Fruit fly (Drosophila melanogaster) whole organism, embryonic: Measurements from ENCODE around the gene upd1.

Experiments used
- C15 ChIP-seq: fragments of 200-800 bp; sonication (Bioruptor generic); IDR thresholded peaks from 3 replicates; pipeline ENCODE4 v1.3.6; 2022; ENCODE audit warnings: missing biosample characterization, missing genetic modification characterization
- CG12299 ChIP-seq: fragments of 200-800 bp; sonication (Bioruptor generic); optimal IDR thresholded peaks from 2 replicates; lab custom pipeline; 2018; ENCODE audit warnings: missing biosample characterization, mild to moderate bottlenecking, missing genetic modification characterization
- CG1233 ChIP-seq: fragments of 200-800 bp; sonication (Bioruptor generic); optimal IDR thresholded peaks from 4 replicates; lab custom pipeline; 2018; ENCODE audit warnings: missing biosample characterization, mild to moderate bottlenecking, missing genetic modification characterization
- CG12744 ChIP-seq: fragments of 200-800 bp; sonication (Bioruptor generic); optimal IDR thresholded peaks from 2 replicates; lab custom pipeline; 2016; ENCODE audit warnings: missing biosample characterization, missing genetic modification characterization
- CG14441 ChIP-seq: fragments of 200-800 bp; sonication (Bioruptor generic); IDR thresholded peaks from 2 replicates; pipeline ENCODE4 v1.3.6; 2022; ENCODE audit warnings: missing biosample characterization, missing genetic modification characterization
- CG15269 ChIP-seq: fragments of 200-800 bp; sonication (Bioruptor generic); optimal IDR thresholded peaks from 2 replicates; lab custom pipeline; 2018; ENCODE audit warnings: missing biosample characterization, mild to moderate bottlenecking, missing genetic modification characterization, moderate library complexity
- CG16863 ChIP-seq: fragments of 200-800 bp; sonication (Bioruptor generic); optimal IDR thresholded peaks from 3 replicates; lab custom pipeline; 2016; ENCODE audit warnings: missing biosample characterization, missing genetic modification characterization
- CG17385 ChIP-seq: fragments of 200-800 bp; sonication (Bioruptor generic); optimal IDR thresholded peaks from 3 replicates; lab custom pipeline; 2018; ENCODE audit warnings: missing biosample characterization, mild to moderate bottlenecking, missing genetic modification characterization
- CG17912 ChIP-seq: fragments of 200-800 bp; sonication (Bioruptor generic); optimal IDR thresholded peaks from 2 replicates; lab custom pipeline; 2018; ENCODE audit warnings: missing biosample characterization, mild to moderate bottlenecking, missing genetic modification characterization
- CG1792 ChIP-seq: fragments of 200-800 bp; sonication (Bioruptor generic); optimal IDR thresholded peaks from 2 replicates; lab custom pipeline; 2016; ENCODE audit warnings: missing biosample characterization, missing genetic modification characterization
- CG1832 ChIP-seq: fragments of 200-800 bp; sonication (Bioruptor generic); optimal IDR thresholded peaks from 2 replicates; lab custom pipeline; 2017; ENCODE audit warnings: missing biosample characterization, mild to moderate bottlenecking, missing genetic modification characterization, inconsistent platforms
- CG31441 ChIP-seq: fragments of 200-800 bp; sonication (Bioruptor generic); IDR thresholded peaks from 2 replicates; pipeline ENCODE4 v1.3.6; 2022; ENCODE audit warnings: missing biosample characterization, missing genetic modification characterization
- CG32772 ChIP-seq: fragments of 200-800 bp; sonication (Bioruptor generic); IDR thresholded peaks from 2 replicates; pipeline ENCODE4 v1.3.6; 2022; ENCODE audit warnings: missing biosample characterization, missing genetic modification characterization
- CG3726 ChIP-seq: fragments of 200-800 bp; sonication (Bioruptor generic); IDR thresholded peaks from 3 replicates; pipeline ENCODE4, ENCODE4 v1.3.6; 2022; ENCODE audit warnings: missing biosample characterization, missing genetic modification characterization
- CG3847 ChIP-seq: fragments of 200-800 bp; sonication (Bioruptor generic); IDR thresholded peaks from 2 replicates; pipeline ENCODE4 v1.3.6; 2022; ENCODE audit warnings: missing biosample characterization, missing genetic modification characterization
- CG4282 ChIP-seq: fragments of 200-800 bp; sonication (Bioruptor generic); optimal IDR thresholded peaks from 2 replicates; lab custom pipeline; 2016; ENCODE audit warnings: missing biosample characterization, missing genetic modification characterization
- CG4328 ChIP-seq: fragments of 200-800 bp; sonication (Bioruptor generic); optimal IDR thresholded peaks from 3 replicates; lab custom pipeline; 2017; ENCODE audit warnings: missing biosample characterization, missing genetic modification reagents, missing genetic modification characterization
- CG4730 ChIP-seq: fragments of 200-800 bp; sonication (Bioruptor generic); IDR thresholded peaks from 2 replicates; pipeline ENCODE4 v1.3.6; 2022; ENCODE audit warnings: missing biosample characterization, missing genetic modification characterization
- CG4820 ChIP-seq: fragments of 200-800 bp; sonication (Bioruptor generic); optimal IDR thresholded peaks from 3 replicates; lab custom pipeline; 2016; ENCODE audit warnings: missing biosample characterization, missing genetic modification characterization
- CG7556 ChIP-seq: fragments of 200-800 bp; sonication (Bioruptor generic); optimal IDR thresholded peaks from 2 replicates; lab custom pipeline; 2017; ENCODE audit warnings: missing biosample characterization, mild to moderate bottlenecking, missing genetic modification characterization
- CG7786 ChIP-seq: fragments of 200-800 bp; sonication (Bioruptor generic); optimal IDR thresholded peaks from 2 replicates; lab custom pipeline; 2016; ENCODE audit warnings: missing biosample characterization, missing genetic modification characterization
- CG7963 ChIP-seq: fragments of 200-800 bp; sonication (Bioruptor generic); IDR thresholded peaks from 3 replicates; pipeline ENCODE4 v1.3.6; 2022; ENCODE audit warnings: missing biosample characterization, missing genetic modification characterization; ENCODE audit not compliant: partially characterized antibody
- CG8388 ChIP-seq: fragments of 200-800 bp; sonication (Bioruptor generic); optimal IDR thresholded peaks from 2 replicates; lab custom pipeline; 2019; ENCODE audit warnings: missing biosample characterization, mild to moderate bottlenecking, missing genetic modification characterization, moderate library complexity
- H2.0 ChIP-seq: fragments of 200-800 bp; sonication (Bioruptor generic); IDR thresholded peaks from 2 replicates; pipeline ENCODE4 v1.3.6; 2022; ENCODE audit warnings: missing biosample characterization, missing genetic modification characterization
- Med ChIP-seq: fragments of 200-800 bp; sonication (Bioruptor generic); peaks from one replicate; lab custom pipeline; 2016; ENCODE audit warnings: missing biosample characterization, missing genetic modification characterization, mild to moderate bottlenecking, inconsistent platforms, moderate library complexity
- Neu2 ChIP-seq: fragments of 200-800 bp; sonication (Bioruptor generic); optimal IDR thresholded peaks from 3 replicates; lab custom pipeline; 2016; ENCODE audit warnings: missing biosample characterization, missing genetic modification characterization, borderline replicate concordance
- Nf-YA ChIP-seq: fragments of 200-800 bp; sonication (Bioruptor generic); IDR thresholded peaks from 2 replicates; pipeline ENCODE4 v1.3.6; 2022; ENCODE audit warnings: missing biosample characterization, missing genetic modification characterization
- Ravus ChIP-seq: fragments of 200-800 bp; sonication (Bioruptor generic); IDR thresholded peaks from 2 replicates; pipeline ENCODE4 v1.3.6; 2022; ENCODE audit warnings: missing biosample characterization, missing genetic modification characterization
- Rx ChIP-seq: fragments of 200-800 bp; sonication (Bioruptor generic); IDR thresholded peaks from 2 replicates; pipeline ENCODE4 v1.3.6; 2022; ENCODE audit warnings: missing biosample characterization, missing genetic modification characterization
- Sin3A ChIP-seq: fragments of >200 bp; optimal IDR thresholded peaks from 2 replicates; lab custom pipeline; 2018
- Ssrp ChIP-seq: fragments of 200-800 bp; sonication (Bioruptor generic); optimal IDR thresholded peaks from 2 replicates; lab custom pipeline; 2018; ENCODE audit warnings: missing biosample characterization, mild to moderate bottlenecking, missing genetic modification characterization, moderate library complexity
- Taf1 ChIP-seq: fragments of 200-800 bp; sonication (Bioruptor generic); IDR thresholded peaks from 2 replicates; pipeline ENCODE4 v1.3.6; 2022; ENCODE audit warnings: missing biosample characterization, missing genetic modification characterization
- amos ChIP-seq: fragments of 200-800 bp; sonication (Bioruptor generic); IDR thresholded peaks from 2 replicates; pipeline ENCODE4 v1.3.6; 2022; ENCODE audit warnings: missing biosample characterization, missing genetic modification characterization; ENCODE audit not compliant: partially characterized antibody
- ato ChIP-seq: fragments of 200-800 bp; sonication (Bioruptor generic); IDR thresholded peaks from 2 replicates; pipeline ENCODE4 v1.3.6; 2022; ENCODE audit warnings: missing biosample characterization, missing genetic modification characterization; ENCODE audit not compliant: partially characterized antibody
- bigmax ChIP-seq: fragments of 200-800 bp; sonication (Bioruptor generic); optimal IDR thresholded peaks from 2 replicates; lab custom pipeline; 2018; ENCODE audit warnings: missing biosample characterization, mild to moderate bottlenecking, missing genetic modification characterization
- crol ChIP-seq: fragments of 200-800 bp; sonication (Bioruptor generic); IDR thresholded peaks from 2 replicates; pipeline ENCODE4 v1.3.6; 2022; ENCODE audit warnings: missing biosample characterization, missing genetic modification characterization
- ewg ChIP-seq: fragments of 200-800 bp; sonication (Bioruptor generic); optimal IDR thresholded peaks from 3 replicates; lab custom pipeline; 2017; ENCODE audit warnings: mild to moderate bottlenecking, missing biosample characterization, missing genetic modification reagents, missing genetic modification characterization
- exex ChIP-seq: fragments of 200-800 bp; sonication (Bioruptor generic); optimal IDR thresholded peaks from 4 replicates; lab custom pipeline; 2018; ENCODE audit warnings: missing biosample characterization, mild to moderate bottlenecking, missing genetic modification characterization, moderate library complexity
- fru ChIP-seq: fragments of >200 bp; optimal IDR thresholded peaks from 2 replicates; lab custom pipeline; 2017
- gem ChIP-seq: fragments of 200-800 bp; sonication (Bioruptor generic); optimal IDR thresholded peaks from 2 replicates; lab custom pipeline; 2019; ENCODE audit warnings: missing biosample characterization, mild to moderate bottlenecking, missing genetic modification characterization, moderate library complexity
- hkb ChIP-seq, 2 experiments: fragments of 200-800 bp in 1 of 2; fragments of >200 bp in 1 of 2; sonication (Bioruptor generic) in 1 of 2; IDR thresholded peaks in 1 of 2; optimal IDR thresholded peaks in 1 of 2; 2 replicates each; pipeline versions ENCODE4 v1.3.6 to Lab custom; 2017 to 2022; ENCODE audit warnings: missing biosample characterization in 1 of 2, missing genetic modification characterization in 1 of 2
- ind ChIP-seq: fragments of 200-800 bp; sonication (Bioruptor generic); optimal IDR thresholded peaks from 3 replicates; lab custom pipeline; 2016; ENCODE audit warnings: missing biosample characterization, missing genetic modification characterization
- prd ChIP-seq, 3 experiments: fragments of >200 bp in 2 of 3; fragments of 200-800 bp in 1 of 3; sonication (Bioruptor generic) in 1 of 3; optimal IDR thresholded peaks in 2 of 3; IDR thresholded peaks in 1 of 3; 2 replicates in 2 of 3; 3 replicates in 1 of 3; pipeline versions ENCODE4 v1.3.6 to Lab custom; 2017 to 2022; ENCODE audit warnings: missing biosample characterization in 1 of 3, missing genetic modification characterization in 1 of 3
- sim ChIP-seq: fragments of 200-800 bp; sonication (Bioruptor generic); IDR thresholded peaks from 2 replicates; pipeline ENCODE4 v1.3.6; 2022; ENCODE audit warnings: missing biosample characterization, missing genetic modification characterization
- sima ChIP-seq: fragments of 200-800 bp; sonication (Bioruptor generic); optimal IDR thresholded peaks from 2 replicates; lab custom pipeline; 2016; ENCODE audit warnings: missing biosample characterization, missing genetic modification characterization
- slbo ChIP-seq: fragments of 200-800 bp; sonication (Bioruptor generic); IDR thresholded peaks from 2 replicates; pipeline ENCODE4 v1.3.6; 2022; ENCODE audit warnings: missing biosample characterization, missing genetic modification characterization
- slou ChIP-seq: fragments of 200-800 bp; sonication (Bioruptor generic); optimal IDR thresholded peaks from 3 replicates; lab custom pipeline; 2016; ENCODE audit warnings: missing biosample characterization, missing genetic modification characterization
- so ChIP-seq: fragments of 200-800 bp; sonication (Bioruptor generic); IDR thresholded peaks from 3 replicates; pipeline ENCODE4 v1.3.6; 2022; ENCODE audit warnings: missing biosample characterization, missing genetic modification characterization
- sqz ChIP-seq: fragments of 200-800 bp; sonication (Bioruptor generic); optimal IDR thresholded peaks from 3 replicates; lab custom pipeline; 2018; ENCODE audit warnings: missing biosample characterization, mild to moderate bottlenecking, missing genetic modification characterization
- tna ChIP-seq: fragments of 200-800 bp; sonication (Bioruptor generic); IDR thresholded peaks from 2 replicates; pipeline ENCODE4 v1.3.6; 2022; ENCODE audit warnings: missing biosample characterization, missing genetic modification characterization; ENCODE audit not compliant: partially characterized antibody
- yki ChIP-seq: fragments of >200 bp; optimal IDR thresholded peaks from 3 replicates; lab custom pipeline; 2018

upd1 gene

dm6 chrX:18294031-18294430, 15.1 kb downstream of the upd1 start (continued):
- TF ChIP-seq C15 (GFP tag; lab: Robert Waterston, UW) = 0 out of 3 replicates have a peak, but pooled peaks have one; percentile 47
- TF ChIP-seq CG1792 (GFP tag; lab: Kevin White, UChicago) = no peak
- TF ChIP-seq CG4820 (GFP tag; lab: Kevin White, UChicago) = peak; percentile 37
- peak; percentile 63 for TF ChIP-seq CG7556 (GFP tag; lab: Kevin White, UChicago)
- TF ChIP-seq amos (GFP tag; lab: Robert Waterston, UW) = no peak
- no peak for TF ChIP-seq sim (GFP tag; lab: Robert Waterston, UW)
- no peak for TF ChIP-seq CG4282 (GFP tag; lab: Kevin White, UChicago)
- TF ChIP-seq CG17912 (GFP tag; lab: Kevin White, UChicago) = no peak
- no peak for TF ChIP-seq CG12299 (tag; lab: Kevin White, UChicago)
- TF ChIP-seq sima (GFP tag; lab: Kevin White, UChicago) = no peak
- TF ChIP-seq CG3847 (GFP tag; lab: Robert Waterston, UW) = peak; percentile 75
- peak; percentile 84 for TF ChIP-seq CG14441 (GFP tag; lab: Robert Waterston, UW)
- no peak for TF ChIP-seq ato (GFP tag; lab: Robert Waterston, UW)
- peak; percentile 54 for TF ChIP-seq CG7786 (GFP tag; lab: Kevin White, UChicago)
- peak; percentile 80 for TF ChIP-seq CG32772 (GFP tag; lab: Robert Waterston, UW)
- no peak for TF ChIP-seq bigmax
- peak; percentile 83 for TF ChIP-seq CG15269 (tag; lab: Kevin White, UChicago)
- TF ChIP-seq Ravus (GFP tag; lab: Robert Waterston, UW) = peak; percentile 54
- no peak for TF ChIP-seq Neu2 (GFP tag; lab: Kevin White, UChicago)
- TF ChIP-seq so (GFP tag; lab: Robert Waterston, UW) = peak; percentile 73
- peak; percentile 53 for TF ChIP-seq Rx
- TF ChIP-seq CG7963 (GFP tag; lab: Robert Waterston, UW) = no peak
- TF ChIP-seq CG1233 (GFP tag; lab: Kevin White, UChicago) = peak; percentile 64
- no peak for TF ChIP-seq tna (GFP tag; lab: Robert Waterston, UW)
- TF ChIP-seq slou (GFP tag; lab: Kevin White, UChicago) = peak; percentile 27
- peak; percentile 48; the same call in 1 of the 3 replicates for TF ChIP-seq CG3726 (GFP tag; lab: Robert Waterston, UW)
- peak; percentile 52 for TF ChIP-seq ind
- peak; percentile 63 for TF ChIP-seq CG31441
- TF ChIP-seq ewg (GFP tag; lab: Kevin White, UChicago) = peak; percentile 37
- no peak for TF ChIP-seq Sin3A (lab: Kevin White, UChicago)
- peak; percentile 37 for TF ChIP-seq CG8388
- TF ChIP-seq Med (GFP tag; lab: Kevin White, UChicago) = peak; percentile 97
- peak; percentile 64 for TF ChIP-seq CG17385 (GFP tag; lab: Kevin White, UChicago)
- TF ChIP-seq exex = peak; percentile 0
- peak; percentile 82 for TF ChIP-seq gem
- no peak for TF ChIP-seq CG4328 (GFP tag; lab: Kevin White, UChicago)
- TF ChIP-seq Taf1 = 0 out of 2 replicates have a peak, but pooled peaks have one; percentile 42
- TF ChIP-seq crol (GFP tag; lab: Robert Waterston, UW) = no peak
- TF ChIP-seq H2.0 (GFP tag; lab: Robert Waterston, UW) = peak; percentile 78
- no peak for TF ChIP-seq Nf-YA (GFP tag; lab: Robert Waterston, UW)
- TF ChIP-seq CG4730 (GFP tag; lab: Robert Waterston, UW) = peak; percentile 60
- peak; percentile 91 for TF ChIP-seq slbo (GFP tag; lab: Robert Waterston, UW)
- no peak for TF ChIP-seq hkb (optimal IDR thresholded peaks at IDR 0.05; lab: Kevin White, UChicago)
- peak; percentile 78 for TF ChIP-seq hkb (GFP tag; IDR thresholded peaks at IDR 0.05; lab: Robert Waterston, UW)
- TF ChIP-seq Ssrp = peak; percentile 50
- TF ChIP-seq CG1832 (GFP tag; lab: Kevin White, UChicago) = no peak
- TF ChIP-seq yki (lab: Kevin White, UChicago) = no peak
- peak; percentile 48 for TF ChIP-seq CG16863
- no peak for TF ChIP-seq prd (optimal IDR thresholded peaks at IDR 0.05; lab: Kevin White, UChicago)
- TF ChIP-seq prd (GFP tag; IDR thresholded peaks at IDR 0.05; lab: Robert Waterston, UW) = peak; percentile 88
- TF ChIP-seq sqz (GFP tag; lab: Kevin White, UChicago) = peak; percentile 38
- TF ChIP-seq fru (lab: Kevin White, UChicago) = no peak
- peak; percentile 33 for TF ChIP-seq CG12744 (GFP tag; lab: Kevin White, UChicago)
